Fruit fly (Drosophila melanogaster) whole organism, prepupa: ENCODE data around the gene kumpel.

Experiments
- Blimp-1 ChIP-seq: fragments of 200-800 bp; sonication (Bioruptor generic); optimal IDR thresholded peaks from 3 replicates; lab custom pipeline; 2017; ENCODE audit warnings: missing biosample characterization, missing genetic modification characterization, mild to moderate bottlenecking, moderate library complexity, missing genetic modification reagents
- CG10631 ChIP-seq: fragments of 200-800 bp; sonication (Bioruptor generic); optimal IDR thresholded peaks from 2 replicates; lab custom pipeline; 2016; ENCODE audit warnings: missing biosample characterization, missing genetic modification characterization
- CG10669 ChIP-seq: fragments of 200-800 bp; sonication (Bioruptor generic); optimal IDR thresholded peaks from 3 replicates; lab custom pipeline; 2018; ENCODE audit warnings: missing biosample characterization, mild to moderate bottlenecking, missing genetic modification characterization, moderate library complexity
- CG11762 ChIP-seq: fragments of 200-800 bp; sonication (Bioruptor generic); optimal IDR thresholded peaks from 3 replicates; lab custom pipeline; 2016; ENCODE audit warnings: missing biosample characterization, missing genetic modification characterization; ENCODE audit not compliant: insufficient read depth
- CG11902 ChIP-seq: fragments of 200-800 bp; sonication (Bioruptor generic); optimal IDR thresholded peaks from 3 replicates; lab custom pipeline; 2016; ENCODE audit warnings: missing biosample characterization, missing genetic modification characterization
- CG15336 ChIP-seq: fragments of 200-800 bp; sonication (Bioruptor generic); IDR thresholded peaks from 2 replicates; pipeline ENCODE4 v1.3.6; 2022; ENCODE audit warnings: missing biosample characterization, missing genetic modification characterization
- CG1621 ChIP-seq: fragments of 200-800 bp; sonication (Bioruptor generic); optimal IDR thresholded peaks from 3 replicates; lab custom pipeline; 2018; ENCODE audit warnings: missing biosample characterization, mild to moderate bottlenecking, missing genetic modification characterization
- CG16779 ChIP-seq: fragments of 200-800 bp; sonication (Bioruptor generic); optimal IDR thresholded peaks from 3 replicates; lab custom pipeline; 2017; ENCODE audit warnings: missing biosample characterization, mild to moderate bottlenecking, missing genetic modification characterization
- CG3032 ChIP-seq: fragments of 200-800 bp; optimal IDR thresholded peaks from 2 replicates; lab custom pipeline; 2019; ENCODE audit warnings: missing biosample characterization, mild to moderate bottlenecking, missing genetic modification characterization, moderate library complexity
- CG31627 ChIP-seq: fragments of 200-800 bp; sonication (Bioruptor generic); optimal IDR thresholded peaks from 3 replicates; lab custom pipeline; 2016; ENCODE audit warnings: missing biosample characterization, missing genetic modification characterization
- CG32006 ChIP-seq: fragments of 200-800 bp; sonication (Bioruptor generic); optimal IDR thresholded peaks from 3 replicates; lab custom pipeline; 2017; ENCODE audit warnings: missing biosample characterization, mild to moderate bottlenecking, missing genetic modification characterization
- CG34406 ChIP-seq: fragments of 200-800 bp; sonication (Bioruptor generic); optimal IDR thresholded peaks from 3 replicates; lab custom pipeline; 2016; ENCODE audit warnings: missing biosample characterization, missing genetic modification characterization
- CG3919 ChIP-seq: fragments of 200-800 bp; sonication (Bioruptor generic); optimal IDR thresholded peaks from 3 replicates; lab custom pipeline; 2016; ENCODE audit warnings: missing biosample characterization, missing genetic modification characterization
- CG4318 ChIP-seq: fragments of 200-800 bp; sonication (Bioruptor generic); optimal IDR thresholded peaks from 3 replicates; lab custom pipeline; 2017; ENCODE audit warnings: missing biosample characterization, mild to moderate bottlenecking, missing genetic modification characterization
- CG6276 ChIP-seq: fragments of 200-800 bp; sonication (Bioruptor generic); optimal IDR thresholded peaks from 2 replicates; lab custom pipeline; 2017; ENCODE audit warnings: missing biosample characterization, mild to moderate bottlenecking, missing genetic modification characterization
- CG6792 ChIP-seq: fragments of 200-800 bp; sonication (Bioruptor generic); optimal IDR thresholded peaks from 3 replicates; lab custom pipeline; 2016; ENCODE audit warnings: missing biosample characterization, missing genetic modification characterization
- CG6808 ChIP-seq: fragments of 200-800 bp; sonication (Bioruptor generic); optimal IDR thresholded peaks from 3 replicates; lab custom pipeline; 2017; ENCODE audit warnings: missing biosample characterization, missing genetic modification characterization, mild to moderate bottlenecking, moderate library complexity, missing genetic modification reagents
- CG7368 ChIP-seq: fragments of 200-800 bp; sonication (Bioruptor generic); optimal IDR thresholded peaks from 3 replicates; lab custom pipeline; 2016; ENCODE audit warnings: missing biosample characterization, missing genetic modification characterization
- CG8119 ChIP-seq: fragments of 200-800 bp; sonication (Bioruptor generic); IDR thresholded peaks from 3 replicates; pipeline ENCODE4 v1.3.6; 2022; ENCODE audit warnings: missing biosample characterization, missing genetic modification characterization
- CG8319 ChIP-seq: fragments of 200-800 bp; sonication (Bioruptor generic); optimal IDR thresholded peaks from 3 replicates; lab custom pipeline; 2016; ENCODE audit warnings: missing biosample characterization, missing genetic modification characterization
- CG8632 ChIP-seq: fragments of 200-800 bp; sonication (Bioruptor generic); optimal IDR thresholded peaks from 3 replicates; lab custom pipeline; 2016; ENCODE audit warnings: missing biosample characterization, missing genetic modification characterization
- CG9139 ChIP-seq: fragments of 200-800 bp; sonication (Bioruptor generic); optimal IDR thresholded peaks from 3 replicates; lab custom pipeline; 2017; ENCODE audit warnings: missing biosample characterization, mild to moderate bottlenecking, missing genetic modification characterization
- Eip75B ChIP-seq: fragments of 200-800 bp; sonication (Bioruptor generic); optimal IDR thresholded peaks from 3 replicates; lab custom pipeline; 2016; ENCODE audit warnings: missing biosample characterization, missing genetic modification characterization
- Eip78C ChIP-seq: fragments of 200-800 bp; sonication (Bioruptor generic); peaks from one replicate; lab custom pipeline; 2016; ENCODE audit warnings: missing biosample characterization, missing genetic modification characterization
- Eip93F ChIP-seq: fragments of 200-800 bp; sonication (Bioruptor generic); optimal IDR thresholded peaks from 2 replicates; lab custom pipeline; 2016; ENCODE audit warnings: missing biosample characterization, mild to moderate bottlenecking, missing genetic modification characterization
- Ets21C ChIP-seq: fragments of 200-800 bp; sonication (Bioruptor generic); optimal IDR thresholded peaks from 3 replicates; lab custom pipeline; 2016; ENCODE audit warnings: missing biosample characterization, missing genetic modification characterization
- Ets96B ChIP-seq: fragments of 200-800 bp; optimal IDR thresholded peaks from 2 replicates; lab custom pipeline; 2019; ENCODE audit warnings: missing biosample characterization, mild to moderate bottlenecking, missing genetic modification characterization, moderate library complexity
- Hr38 ChIP-seq: sonication (Bioruptor generic); optimal IDR thresholded peaks from 2 replicates; lab custom pipeline; 2016; ENCODE audit warnings: missing biosample characterization, missing genetic modification characterization
- Hr39 ChIP-seq: fragments of 200-800 bp; sonication (Bioruptor generic); optimal IDR thresholded peaks from 2 replicates; lab custom pipeline; 2016; ENCODE audit warnings: missing biosample characterization, missing genetic modification characterization
- Hr4 ChIP-seq: fragments of 200-800 bp; sonication (Bioruptor generic); optimal IDR thresholded peaks from 3 replicates; lab custom pipeline; 2016; ENCODE audit warnings: missing biosample characterization, missing genetic modification characterization
- Lpt ChIP-seq: fragments of 200-800 bp; sonication (Bioruptor generic); optimal IDR thresholded peaks from 3 replicates; lab custom pipeline; 2016; ENCODE audit warnings: missing biosample characterization, missing genetic modification characterization
- Met ChIP-seq: fragments of 200-800 bp; sonication (Bioruptor generic); optimal IDR thresholded peaks from 3 replicates; lab custom pipeline; 2016; ENCODE audit warnings: missing biosample characterization, missing genetic modification characterization
- OdsH ChIP-seq: fragments of 200-800 bp; sonication (Bioruptor generic); optimal IDR thresholded peaks from 3 replicates; lab custom pipeline; 2016; ENCODE audit warnings: missing biosample characterization, missing genetic modification characterization
- Smox ChIP-seq: fragments of 200-800 bp; sonication (Bioruptor generic); optimal IDR thresholded peaks from 3 replicates; lab custom pipeline; 2016; ENCODE audit warnings: missing biosample characterization, missing genetic modification characterization
- Sox102F ChIP-seq: fragments of 200-800 bp; sonication (Bioruptor generic); optimal IDR thresholded peaks from 2 replicates; lab custom pipeline; 2016; ENCODE audit warnings: missing biosample characterization, mild to moderate bottlenecking, missing genetic modification characterization
- Sox14 ChIP-seq: fragments of 200-800 bp; sonication (Bioruptor generic); optimal IDR thresholded peaks from 3 replicates; lab custom pipeline; 2016; ENCODE audit warnings: missing biosample characterization, missing genetic modification characterization
- achi ChIP-seq: fragments of 200-800 bp; sonication (Bioruptor generic); optimal IDR thresholded peaks from 3 replicates; lab custom pipeline; 2016; ENCODE audit warnings: missing biosample characterization, missing genetic modification characterization
- cyc ChIP-seq: fragments of 200-800 bp; sonication (Bioruptor generic); optimal IDR thresholded peaks from 3 replicates; lab custom pipeline; 2016; ENCODE audit warnings: missing biosample characterization, missing genetic modification characterization
- dac ChIP-seq: fragments of 200-800 bp; sonication (Bioruptor generic); optimal IDR thresholded peaks from 2 replicates; lab custom pipeline; 2017; ENCODE audit warnings: missing biosample characterization, mild to moderate bottlenecking, missing genetic modification characterization
- net ChIP-seq: fragments of 200-800 bp; sonication (Bioruptor generic); optimal IDR thresholded peaks from 3 replicates; lab custom pipeline; 2016; ENCODE audit warnings: missing biosample characterization, missing genetic modification characterization
- pdm3 ChIP-seq: fragments of 200-800 bp; sonication (Bioruptor generic); optimal IDR thresholded peaks from 3 replicates; lab custom pipeline; 2016; ENCODE audit warnings: missing biosample characterization, missing genetic modification characterization
- ss ChIP-seq, 2 experiments: fragments of 200-800 bp; sonication (Bioruptor generic); optimal IDR thresholded peaks; 2 replicates in 1 of 2; 3 replicates in 1 of 2; lab custom pipeline; 2017 to 2018; ENCODE audit warnings: mild to moderate bottlenecking in 2 of 2, missing biosample characterization in 2 of 2, missing genetic modification characterization in 2 of 2, moderate library complexity in 1 of 2
- svp ChIP-seq: fragments of 200-800 bp; sonication (Bioruptor generic); peaks from one replicate; lab custom pipeline; 2016; ENCODE audit warnings: missing biosample characterization, missing genetic modification characterization

Gene kumpel

dm6 chr3R:25906722-25907121, at the start of gene kumpel:
kumpel (plus strand) TSS chr3R:25907022.
- TF ChIP-seq CG9139 (GFP tag; lab: Kevin White, UChicago): no peak
- TF ChIP-seq dac (GFP tag; lab: Kevin White, UChicago): no peak
- TF ChIP-seq CG7368: no peak
- no peak for TF ChIP-seq CG6808 (GFP tag; lab: Kevin White, UChicago)

- TF ChIP-seq achi (GFP tag; lab: Kevin White, UChicago): no peak
- TF ChIP-seq Blimp-1 (GFP tag; lab: Kevin White, UChicago): no peak
- no peak for TF ChIP-seq CG6792 (GFP tag; lab: Kevin White, UChicago)
- TF ChIP-seq CG34406 (GFP tag; lab: Kevin White, UChicago): no peak
- no peak for TF ChIP-seq Sox14
- no peak for TF ChIP-seq CG9139 (GFP tag; lab: Kevin White, UChicago)
Measured at dm6 chr3R:25870389-25870788, 36.4 kb upstream of the kumpel start.

- no peak for TF ChIP-seq Smox (GFP tag; lab: Kevin White, UChicago)
- no peak for TF ChIP-seq CG10631 (GFP tag; lab: Kevin White, UChicago)
Measured at dm6 chr3R:25876639-25877038, 30.2 kb upstream of the kumpel start.

- no peak for TF ChIP-seq ss (GFP tag; optimal IDR thresholded peaks at IDR 0.05; lab: Kevin White, UChicago)
- no peak for TF ChIP-seq Sox102F
- no peak for TF ChIP-seq CG1621 (tag; lab: Kevin White, UChicago)
- TF ChIP-seq Hr4 (GFP tag; lab: Kevin White, UChicago): peak; percentile 13
- TF ChIP-seq CG32006 (GFP tag; lab: Kevin White, UChicago): no peak
- peak; percentile 93 for TF ChIP-seq svp (GFP tag; lab: Kevin White, UChicago)
- TF ChIP-seq CG3032: no peak
- peak; percentile 22 for TF ChIP-seq pdm3
- peak; percentile 31 for TF ChIP-seq Eip78C (GFP tag; lab: Kevin White, UChicago)
- no peak for TF ChIP-seq cyc (GFP tag; lab: Kevin White, UChicago)
- TF ChIP-seq CG8119 (GFP tag; lab: Robert Waterston, UW): peak; percentile 43; the same call in 1 of the 3 replicates
- TF ChIP-seq OdsH (GFP tag; lab: Kevin White, UChicago): no peak
- TF ChIP-seq Met (GFP tag; lab: Kevin White, UChicago): no peak
Measured at dm6 chr3R:25877064-25877463, 29.8 kb upstream of the kumpel start.

dm6 chr3R:25879324-25879766, 27.5 kb upstream of the kumpel start:
- TF ChIP-seq Hr39 (GFP tag; lab: Kevin White, UChicago) (peak; percentile 36), Eip75B (GFP tag; lab: Kevin White, UChicago) (no peak), CG11902 (GFP tag; lab: Kevin White, UChicago) (no peak), CG10669 (GFP tag; lab: Kevin White, UChicago) (peak; percentile 20), Lpt (GFP tag; lab: Kevin White, UChicago) (peak; percentile 17), net (GFP tag; lab: Kevin White, UChicago) (peak; percentile 22), svp (GFP tag; lab: Kevin White, UChicago) (peak; percentile 68), Hr38 (no peak), CG6792 (GFP tag; lab: Kevin White, UChicago) (no peak), Sox102F (peak; percentile 29), CG11762 (peak; percentile 10), CG3919 (peak; percentile 48), dac (GFP tag; lab: Kevin White, UChicago) (no peak), CG8632 (peak; percentile 14), CG16779 (no peak), Met (GFP tag; lab: Kevin White, UChicago) (peak; percentile 22), CG32006 (GFP tag; lab: Kevin White, UChicago) (peak; percentile 78), Sox14 (peak; percentile 44), Eip93F (GFP tag; lab: Kevin White, UChicago) (no peak), CG4318 (GFP tag; lab: Kevin White, UChicago) (peak; percentile 58), CG8319 (GFP tag; lab: Kevin White, UChicago) (no peak), CG15336 (peak; percentile 83), CG6808 (GFP tag; lab: Kevin White, UChicago) (no peak), CG34406 (GFP tag; lab: Kevin White, UChicago) (no peak), Ets21C (GFP tag; lab: Kevin White, UChicago) (no peak), achi (GFP tag; lab: Kevin White, UChicago) (peak; percentile 48), CG6276 (GFP tag; lab: Kevin White, UChicago) (peak; percentile 62), Ets96B (tag; lab: Kevin White, UChicago) (no peak), CG31627 (GFP tag; lab: Kevin White, UChicago) (peak; percentile 3), CG3032 (no peak), Smox (GFP tag; lab: Kevin White, UChicago) (peak; percentile 17)
